Worm (Caenorhabditis elegans) whole organism, young adult: ENCODE measurements around the gene T19B10.5.

ENCODE experiments used
- F49E8.2 ChIP-seq: sonication (generic microtip); optimal IDR thresholded peaks from 3 replicates; lab custom pipeline; 2017; ENCODE audit warnings: missing genetic modification characterization, mild to moderate bottlenecking, missing compliant biosample characterization, antibody characterized with exemption, moderate library complexity; ENCODE audit not compliant: insufficient read depth
- egl-18 ChIP-seq: fragments of 200-800 bp; sonication (Bioruptor generic); IDR thresholded peaks from 2 replicates; pipeline ENCODE4 v1.3.6; 2022; ENCODE audit warnings: missing genetic modification reagents, missing genetic modification characterization, missing compliant biosample characterization
- nhr-27 ChIP-seq: fragments of 200-800 bp; sonication (Bioruptor generic); optimal IDR thresholded peaks from 2 replicates; lab custom pipeline; 2018; ENCODE audit warnings: mild to moderate bottlenecking, missing genetic modification characterization, moderate library complexity, missing compliant biosample characterization

ce11 chrV:11206467-11206866 is 28.0 kb upstream of the T19B10.5 start:
- TF ChIP-seq F49E8.2 (tag; lab: Kevin White, UChicago) = no peak
- TF ChIP-seq egl-18 (GFP tag; lab: Robert Waterston, UW) = no peak
- no peak for TF ChIP-seq nhr-27 (tag; lab: Kevin White, UChicago)
